Worm (Caenorhabditis elegans) whole organism, L1 larva: ENCODE measurements around the gene K09C4.4.

Experiments
- C34B4.2 ChIP-seq: sonication (generic microtip); optimal IDR thresholded peaks from 2 replicates; lab custom pipeline; 2017; ENCODE audit warnings: mild to moderate bottlenecking, missing genetic modification characterization, missing compliant biosample characterization
- Y116A8C.19 ChIP-seq: sonication (generic microtip); optimal IDR thresholded peaks from 2 replicates; lab custom pipeline; 2016; ENCODE audit warnings: missing compliant biosample characterization, missing genetic modification characterization, borderline replicate concordance
- aha-1 ChIP-seq: fragments of 150-350 bp; optimal IDR thresholded peaks from 2 replicates; lab custom pipeline; 2014; ENCODE audit warnings: missing biosample characterization, missing genetic modification characterization
- alr-1 ChIP-seq: fragments of 200-800 bp; sonication (Bioruptor generic); optimal IDR thresholded peaks from 2 replicates; lab custom pipeline; 2018; ENCODE audit warnings: borderline replicate concordance, mild to moderate bottlenecking, missing genetic modification characterization, missing compliant biosample characterization
- ceh-82 ChIP-seq, 3 experiments: fragments of 150-350 bp in 1 of 3; sonication (generic microtip) in 2 of 3; optimal IDR thresholded peaks; 2 replicates each; lab custom pipeline; 2014 to 2017; ENCODE audit warnings: missing biosample characterization in 3 of 3, missing genetic modification characterization in 3 of 3
- ceh-88 ChIP-seq: fragments of 200-800 bp; sonication (Bioruptor generic); IDR thresholded peaks from 2 replicates; pipeline ENCODE4 v1.3.6; 2022; ENCODE audit warnings: missing genetic modification characterization, missing compliant biosample characterization
- ceh-90 ChIP-seq: sonication (generic microtip); optimal IDR thresholded peaks from 2 replicates; lab custom pipeline; 2016; ENCODE audit warnings: missing genetic modification characterization, missing compliant biosample characterization
- ces-1 ChIP-seq: fragments of 150-350 bp; optimal IDR thresholded peaks from 2 replicates; lab custom pipeline; 2014; ENCODE audit warnings: missing biosample characterization, missing genetic modification reagents, missing genetic modification characterization
- dpl-1 ChIP-seq, 3 experiments: fragments of 150-350 bp in 2 of 3; sonication (generic microtip) in 1 of 3; optimal IDR thresholded peaks; 2 replicates each; lab custom pipeline; 2014 to 2017; ENCODE audit warnings: missing biosample characterization in 3 of 3, missing genetic modification characterization in 3 of 3, missing genetic modification reagents in 3 of 3
- dsc-1 ChIP-seq: sonication (generic microtip); optimal IDR thresholded peaks from 2 replicates; lab custom pipeline; 2016; ENCODE audit warnings: mild to moderate bottlenecking, missing genetic modification characterization, missing compliant biosample characterization
- egl-27 ChIP-seq, 2 experiments: fragments of 150-350 bp in 1 of 2; sonication (generic microtip); optimal IDR thresholded peaks; 3 replicates each; lab custom pipeline; 2017 to 2018; ENCODE audit warnings: missing biosample characterization in 2 of 2, missing genetic modification characterization in 2 of 2, missing genetic modification reagents in 2 of 2
- elt-2 ChIP-seq: sonication (generic microtip); optimal IDR thresholded peaks from 2 replicates; lab custom pipeline; 2016; ENCODE audit warnings: missing genetic modification characterization, mild to moderate bottlenecking, inconsistent platforms, missing compliant biosample characterization, missing genetic modification reagents
- ets-5 ChIP-seq: fragments of 200-800 bp; sonication (Bioruptor generic); IDR thresholded peaks from 2 replicates; pipeline ENCODE4 v1.3.6; 2022; ENCODE audit warnings: missing genetic modification characterization, missing compliant biosample characterization
- fkh-8 ChIP-seq: sonication (generic microtip); optimal IDR thresholded peaks from 2 replicates; lab custom pipeline; 2016; ENCODE audit warnings: mild to moderate bottlenecking, missing genetic modification characterization, missing compliant biosample characterization
- fos-1 ChIP-seq: fragments of 150-350 bp; optimal IDR thresholded peaks from 2 replicates; lab custom pipeline; 2014; ENCODE audit warnings: missing biosample characterization, missing genetic modification characterization
- hlh-17 ChIP-seq: fragments of 200-800 bp; sonication (Bioruptor generic); optimal IDR thresholded peaks from 2 replicates; lab custom pipeline; 2018; ENCODE audit warnings: missing genetic modification characterization, mild to moderate bottlenecking, missing compliant biosample characterization, moderate library complexity, borderline replicate concordance
- hlh-4 ChIP-seq: sonication (generic microtip); optimal IDR thresholded peaks from 2 replicates; lab custom pipeline; 2016; ENCODE audit warnings: mild to moderate bottlenecking, missing genetic modification characterization, missing compliant biosample characterization
- hpl-2 ChIP-seq: fragments of 150-350 bp; optimal IDR thresholded peaks from 2 replicates; lab custom pipeline; 2014; ENCODE audit warnings: missing biosample characterization, missing genetic modification reagents, missing genetic modification characterization
- lin-14 ChIP-seq: fragments of 200-800 bp; sonication (Bioruptor generic); optimal IDR thresholded peaks from 2 replicates; lab custom pipeline; 2018; ENCODE audit warnings: mild to moderate bottlenecking, missing genetic modification characterization, moderate library complexity, missing compliant biosample characterization
- lin-35 ChIP-seq, 2 experiments: fragments of 150-350 bp; optimal IDR thresholded peaks; 2 replicates each; lab custom pipeline; 2014; ENCODE audit warnings: missing biosample characterization in 2 of 2, missing genetic modification characterization in 2 of 2, missing genetic modification reagents in 2 of 2
- lin-39 ChIP-seq: fragments of 150-350 bp; optimal IDR thresholded peaks from 2 replicates; lab custom pipeline; 2014; ENCODE audit warnings: missing biosample characterization, missing genetic modification reagents, missing genetic modification characterization
- mep-1 ChIP-seq: fragments of 150-350 bp; optimal IDR thresholded peaks from 2 replicates; lab custom pipeline; 2014; ENCODE audit warnings: missing biosample characterization, missing genetic modification characterization
- nhr-19 ChIP-seq: fragments of 200-800 bp; sonication (Bioruptor generic); conservative IDR thresholded peaks from 2 replicates; pipeline ENCODE4 v1.3.6; 2022; ENCODE audit warnings: missing genetic modification characterization, missing compliant biosample characterization
- nhr-71 ChIP-seq: sonication (generic microtip); optimal IDR thresholded peaks from 2 replicates; lab custom pipeline; 2016; ENCODE audit warnings: mild to moderate bottlenecking, missing genetic modification characterization, moderate library complexity, missing compliant biosample characterization
- nhr-76 ChIP-seq: sonication (generic microtip); optimal IDR thresholded peaks from 2 replicates; lab custom pipeline; 2017; ENCODE audit warnings: missing biosample characterization, missing genetic modification characterization
- nhr-85 ChIP-seq: sonication (generic microtip); peaks from one replicate; lab custom pipeline; 2016; ENCODE audit warnings: missing genetic modification characterization, inconsistent platforms, missing compliant biosample characterization
- nhr-90 ChIP-seq: sonication (generic microtip); optimal IDR thresholded peaks from 2 replicates; lab custom pipeline; 2016; ENCODE audit warnings: mild to moderate bottlenecking, missing genetic modification characterization, missing compliant biosample characterization; ENCODE audit not compliant: poor library complexity
- pag-3 ChIP-seq: sonication (generic microtip); optimal IDR thresholded peaks from 2 replicates; lab custom pipeline; 2017; ENCODE audit warnings: missing genetic modification characterization, mild to moderate bottlenecking, missing compliant biosample characterization, antibody characterized with exemption, borderline replicate concordance; ENCODE audit not compliant: insufficient read depth
- pax-3 ChIP-seq: fragments of 200-800 bp; sonication (Bioruptor generic); optimal IDR thresholded peaks from 2 replicates; lab custom pipeline; 2018; ENCODE audit warnings: mild to moderate bottlenecking, missing genetic modification characterization, moderate library complexity, missing compliant biosample characterization
- rnt-1 ChIP-seq: sonication (generic microtip); optimal IDR thresholded peaks from 2 replicates; lab custom pipeline; 2016; ENCODE audit warnings: mild to moderate bottlenecking, missing genetic modification characterization, moderate library complexity, missing compliant biosample characterization
- skn-1 ChIP-seq: fragments of 150-350 bp; optimal IDR thresholded peaks from 2 replicates; lab custom pipeline; 2014; ENCODE audit warnings: missing biosample characterization, missing genetic modification characterization
- snpc-4 ChIP-seq: fragments of 150-350 bp; optimal IDR thresholded peaks from 2 replicates; lab custom pipeline; 2014; ENCODE audit warnings: missing biosample characterization, missing genetic modification characterization
- sox-4 ChIP-seq: sonication (generic microtip); optimal IDR thresholded peaks from 2 replicates; lab custom pipeline; 2016; ENCODE audit warnings: missing genetic modification characterization, missing compliant biosample characterization
- unc-130 ChIP-seq: fragments of 150-350 bp; optimal IDR thresholded peaks from 2 replicates; lab custom pipeline; 2017; ENCODE audit warnings: missing biosample characterization, missing genetic modification characterization, inconsistent platforms
- unc-98 ChIP-seq: fragments of 200-800 bp; sonication (Bioruptor generic); IDR thresholded peaks from 2 replicates; pipeline ENCODE4 v1.3.6; 2022; ENCODE audit warnings: missing genetic modification characterization, missing compliant biosample characterization

Gene K09C4.4

DNA sequence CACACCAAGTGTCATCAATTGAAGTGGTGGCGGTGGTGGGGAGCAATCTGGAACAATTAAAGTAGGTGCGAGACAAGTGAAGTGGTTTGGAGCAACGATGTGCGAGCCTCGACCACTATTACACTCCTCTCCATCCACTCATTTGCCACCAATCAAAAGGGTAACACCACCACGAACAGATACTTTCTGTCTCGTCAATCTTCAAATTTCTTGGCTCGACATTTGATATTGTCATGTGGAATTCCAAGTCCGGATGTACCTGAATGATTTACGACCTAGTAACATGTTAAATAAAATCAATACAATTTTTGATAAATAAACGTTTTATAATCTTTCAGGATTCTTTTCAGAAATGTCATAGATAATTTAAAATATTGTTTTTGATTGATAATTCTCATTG, 18.5 kb upstream of the K09C4.4 start, which contains the start of gene sul-1:
Gene sul-1, minus strand, starts transcription at position 101 of the 400 bp plus-strand sequence.
- TF ChIP-seq nhr-76 (tag; lab: Kevin White, UChicago) (no peak), hlh-17 (GFP tag; lab: Kevin White, UChicago) (no peak), ceh-88 (no peak), mep-1 (no peak), lin-35 (GFP tag; optimal IDR thresholded peaks at IDR 0.05; lab: Kevin White, UChicago) (no peak), rnt-1 (tag; lab: Kevin White, UChicago) (peak; percentile 17), alr-1 (no peak)

DNA sequence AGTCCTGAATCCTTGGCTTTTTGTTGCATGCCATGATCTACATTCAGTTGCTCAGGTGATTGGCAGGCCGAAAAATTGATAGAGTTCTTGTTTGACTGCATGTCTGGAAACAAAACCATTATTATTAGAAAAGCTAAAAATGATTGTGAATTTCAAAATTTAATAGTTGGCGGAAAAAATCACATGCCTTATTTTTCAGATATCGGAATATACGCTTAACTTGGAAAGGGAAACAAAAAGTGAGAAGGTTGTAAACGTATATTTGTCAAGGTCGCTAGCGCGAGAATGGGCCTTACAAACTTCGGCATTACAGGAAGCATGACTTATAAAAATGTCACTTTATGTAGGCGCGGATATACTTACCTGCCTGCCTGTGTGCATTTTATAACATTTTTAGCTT, 17.6 kb upstream of the K09C4.4 start, which contains the start of gene K09C4.9:
Gene K09C4.9, minus strand, starts transcription at position 101 of the 400 bp plus-strand sequence.
- no peak for TF ChIP-seq pag-3 (tag; lab: Kevin White, UChicago)
- no peak for TF ChIP-seq sox-4 (tag; lab: Kevin White, UChicago)
- TF ChIP-seq ceh-82 (tag; optimal IDR thresholded peaks at IDR 0.05; lab: Kevin White, UChicago): no peak
- no peak for TF ChIP-seq fkh-8 (tag; lab: Kevin White, UChicago)
- TF ChIP-seq lin-39 (tag; lab: Kevin White, UChicago): no peak
- TF ChIP-seq alr-1: no peak
- TF ChIP-seq hlh-4 (tag; lab: Kevin White, UChicago): no peak
- TF ChIP-seq aha-1: no peak
- no peak for TF ChIP-seq ets-5 (GFP tag; lab: Robert Waterston, UW)
- no peak for TF ChIP-seq dsc-1 (tag; lab: Kevin White, UChicago)
- no peak for TF ChIP-seq nhr-19

DNA sequence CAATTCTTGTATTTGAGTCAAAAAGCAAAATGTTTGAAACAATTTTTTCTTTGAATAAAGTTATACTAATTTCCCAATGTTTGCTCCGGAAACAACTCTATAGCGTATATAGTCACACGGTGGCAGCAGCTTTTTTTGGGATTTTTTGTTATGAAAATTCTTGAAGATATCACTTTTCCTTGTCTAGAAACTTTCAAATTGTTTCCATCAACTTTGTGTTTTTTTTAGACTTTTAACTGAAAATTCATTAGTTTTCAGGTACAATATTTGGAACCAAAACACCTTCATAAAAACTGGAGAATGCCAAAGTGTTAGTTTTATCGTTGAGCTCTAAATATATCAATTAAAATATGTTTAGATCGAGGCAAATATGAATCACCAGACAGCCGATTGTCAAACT, 16.7 kb upstream of the K09C4.4 start, which contains the start of gene K09C4.7:
Gene K09C4.7, plus strand, starts transcription at position 301 of the 400 bp plus-strand sequence.
- no peak for TF ChIP-seq ces-1 (GFP tag; lab: Kevin White, UChicago)
- no peak for TF ChIP-seq dsc-1 (tag; lab: Kevin White, UChicago)
- no peak for TF ChIP-seq elt-2
- no peak for TF ChIP-seq unc-130 (tag; lab: Kevin White, UChicago)
- TF ChIP-seq pax-3 (tag; lab: Kevin White, UChicago): no peak
- TF ChIP-seq ceh-82 (tag; optimal IDR thresholded peaks at IDR 0.05; lab: Kevin White, UChicago): no peak
- TF ChIP-seq skn-1 (tag; lab: Kevin White, UChicago): no peak
- TF ChIP-seq fos-1: no peak
- no peak for TF ChIP-seq alr-1
- no peak for TF ChIP-seq ceh-90 (tag; lab: Kevin White, UChicago)
- TF ChIP-seq C34B4.2: no peak
- TF ChIP-seq ceh-88: no peak
- no peak for TF ChIP-seq nhr-85 (tag; lab: Kevin White, UChicago)
- no peak for TF ChIP-seq nhr-71
- no peak for TF ChIP-seq dpl-1 (GFP tag; optimal IDR thresholded peaks at IDR 0.05; lab: Kevin White, UChicago)
- TF ChIP-seq lin-14 (GFP tag; lab: Kevin White, UChicago): no peak

DNA sequence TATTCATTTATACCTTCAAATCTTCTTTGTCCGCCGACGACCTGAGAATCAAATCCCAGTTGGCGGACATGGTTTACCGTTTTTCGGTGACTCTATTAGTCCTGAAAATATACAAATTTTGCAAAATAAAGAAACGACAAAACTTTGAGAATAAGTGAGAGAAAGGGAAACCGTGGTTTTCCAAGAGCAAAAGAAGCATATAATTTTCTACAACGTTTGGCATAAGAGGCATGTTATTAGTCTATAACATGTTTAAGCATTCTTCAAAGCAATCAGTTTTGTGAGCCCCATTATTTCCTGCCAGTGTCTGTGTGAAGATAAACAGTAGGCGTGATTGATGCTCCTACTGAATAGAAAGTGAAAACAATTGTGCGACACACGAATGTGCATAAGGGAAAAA, 9.2 kb upstream of the K09C4.4 start, which contains the start of gene K09C4.10:
Gene K09C4.10, minus strand, starts transcription at position 101 of the 400 bp plus-strand sequence.
- TF ChIP-seq lin-35 (GFP tag; optimal IDR thresholded peaks at IDR 0.05; lab: Kevin White, UChicago) (no peak), snpc-4 (tag; lab: Kevin White, UChicago) (no peak), egl-27 (tag; optimal IDR thresholded peaks at IDR 0.05; lab: Kevin White, UChicago) (no peak), hpl-2 (GFP tag; lab: Kevin White, UChicago) (no peak), alr-1 (no peak), Y116A8C.19 (tag; lab: Kevin White, UChicago) (no peak), mep-1 (no peak), unc-98 (GFP tag; lab: Robert Waterston, UW) (no peak)

ce11 chrX:3282306-3282705, 7.0 kb upstream of the K09C4.4 start, which contains the start of gene K09C4.5:
Gene K09C4.5, plus strand, starts transcription at chrX:3282631.
- peak; percentile 26 for TF ChIP-seq elt-2
- no peak for TF ChIP-seq nhr-90 (tag; lab: Kevin White, UChicago)
